Fruit fly (Drosophila melanogaster) whole organism, prepupa: ENCODE measurements around the gene Nepl7.

Experiments
- CG10631 ChIP-seq: fragments of 200-800 bp; sonication (Bioruptor generic); optimal IDR thresholded peaks from 2 replicates; lab custom pipeline; 2016; ENCODE audit warnings: missing biosample characterization, missing genetic modification characterization
- CG11294 ChIP-seq: fragments of 200-800 bp; sonication (Bioruptor generic); IDR thresholded peaks from 2 replicates; pipeline ENCODE4 v1.3.6; 2022; ENCODE audit warnings: missing biosample characterization, missing genetic modification characterization
- CG11762 ChIP-seq: fragments of 200-800 bp; sonication (Bioruptor generic); optimal IDR thresholded peaks from 3 replicates; lab custom pipeline; 2016; ENCODE audit warnings: missing biosample characterization, missing genetic modification characterization; ENCODE audit not compliant: insufficient read depth
- CG11902 ChIP-seq: fragments of 200-800 bp; sonication (Bioruptor generic); optimal IDR thresholded peaks from 3 replicates; lab custom pipeline; 2016; ENCODE audit warnings: missing biosample characterization, missing genetic modification characterization
- CG15336 ChIP-seq: fragments of 200-800 bp; sonication (Bioruptor generic); IDR thresholded peaks from 2 replicates; pipeline ENCODE4 v1.3.6; 2022; ENCODE audit warnings: missing biosample characterization, missing genetic modification characterization
- CG16779 ChIP-seq: fragments of 200-800 bp; sonication (Bioruptor generic); optimal IDR thresholded peaks from 3 replicates; lab custom pipeline; 2017; ENCODE audit warnings: missing biosample characterization, mild to moderate bottlenecking, missing genetic modification characterization
- CG3032 ChIP-seq: fragments of 200-800 bp; optimal IDR thresholded peaks from 2 replicates; lab custom pipeline; 2019; ENCODE audit warnings: missing biosample characterization, mild to moderate bottlenecking, missing genetic modification characterization, moderate library complexity
- CG31627 ChIP-seq: fragments of 200-800 bp; sonication (Bioruptor generic); optimal IDR thresholded peaks from 3 replicates; lab custom pipeline; 2016; ENCODE audit warnings: missing biosample characterization, missing genetic modification characterization
- CG32006 ChIP-seq: fragments of 200-800 bp; sonication (Bioruptor generic); optimal IDR thresholded peaks from 3 replicates; lab custom pipeline; 2017; ENCODE audit warnings: missing biosample characterization, mild to moderate bottlenecking, missing genetic modification characterization
- CG34406 ChIP-seq: fragments of 200-800 bp; sonication (Bioruptor generic); optimal IDR thresholded peaks from 3 replicates; lab custom pipeline; 2016; ENCODE audit warnings: missing biosample characterization, missing genetic modification characterization
- CG6163 ChIP-seq: fragments of 200-800 bp; sonication (Bioruptor generic); IDR thresholded peaks from 3 replicates; pipeline ENCODE4 v1.3.6; 2022; ENCODE audit warnings: missing biosample characterization, missing genetic modification characterization
- CG6276 ChIP-seq: fragments of 200-800 bp; sonication (Bioruptor generic); optimal IDR thresholded peaks from 2 replicates; lab custom pipeline; 2017; ENCODE audit warnings: missing biosample characterization, mild to moderate bottlenecking, missing genetic modification characterization
- CG6792 ChIP-seq: fragments of 200-800 bp; sonication (Bioruptor generic); optimal IDR thresholded peaks from 3 replicates; lab custom pipeline; 2016; ENCODE audit warnings: missing biosample characterization, missing genetic modification characterization
- CG7368 ChIP-seq: fragments of 200-800 bp; sonication (Bioruptor generic); optimal IDR thresholded peaks from 3 replicates; lab custom pipeline; 2016; ENCODE audit warnings: missing biosample characterization, missing genetic modification characterization
- CG8319 ChIP-seq: fragments of 200-800 bp; sonication (Bioruptor generic); optimal IDR thresholded peaks from 3 replicates; lab custom pipeline; 2016; ENCODE audit warnings: missing biosample characterization, missing genetic modification characterization
- CG8632 ChIP-seq: fragments of 200-800 bp; sonication (Bioruptor generic); optimal IDR thresholded peaks from 3 replicates; lab custom pipeline; 2016; ENCODE audit warnings: missing biosample characterization, missing genetic modification characterization
- Eip75B ChIP-seq: fragments of 200-800 bp; sonication (Bioruptor generic); optimal IDR thresholded peaks from 3 replicates; lab custom pipeline; 2016; ENCODE audit warnings: missing biosample characterization, missing genetic modification characterization
- Eip78C ChIP-seq: fragments of 200-800 bp; sonication (Bioruptor generic); peaks from one replicate; lab custom pipeline; 2016; ENCODE audit warnings: missing biosample characterization, missing genetic modification characterization
- Eip93F ChIP-seq: fragments of 200-800 bp; sonication (Bioruptor generic); optimal IDR thresholded peaks from 2 replicates; lab custom pipeline; 2016; ENCODE audit warnings: missing biosample characterization, mild to moderate bottlenecking, missing genetic modification characterization
- Ets21C ChIP-seq: fragments of 200-800 bp; sonication (Bioruptor generic); optimal IDR thresholded peaks from 3 replicates; lab custom pipeline; 2016; ENCODE audit warnings: missing biosample characterization, missing genetic modification characterization
- Ets96B ChIP-seq: fragments of 200-800 bp; optimal IDR thresholded peaks from 2 replicates; lab custom pipeline; 2019; ENCODE audit warnings: missing biosample characterization, mild to moderate bottlenecking, missing genetic modification characterization, moderate library complexity
- Gug ChIP-seq: fragments of 200-800 bp; sonication (Bioruptor generic); IDR thresholded peaks from 2 replicates; pipeline ENCODE4 v1.3.6; 2022; ENCODE audit warnings: missing biosample characterization, missing genetic modification characterization
- Hr38 ChIP-seq: sonication (Bioruptor generic); optimal IDR thresholded peaks from 2 replicates; lab custom pipeline; 2016; ENCODE audit warnings: missing biosample characterization, missing genetic modification characterization
- Hr39 ChIP-seq: fragments of 200-800 bp; sonication (Bioruptor generic); optimal IDR thresholded peaks from 2 replicates; lab custom pipeline; 2016; ENCODE audit warnings: missing biosample characterization, missing genetic modification characterization
- Hr4 ChIP-seq: fragments of 200-800 bp; sonication (Bioruptor generic); optimal IDR thresholded peaks from 3 replicates; lab custom pipeline; 2016; ENCODE audit warnings: missing biosample characterization, missing genetic modification characterization
- Met ChIP-seq: fragments of 200-800 bp; sonication (Bioruptor generic); optimal IDR thresholded peaks from 3 replicates; lab custom pipeline; 2016; ENCODE audit warnings: missing biosample characterization, missing genetic modification characterization
- OdsH ChIP-seq: fragments of 200-800 bp; sonication (Bioruptor generic); optimal IDR thresholded peaks from 3 replicates; lab custom pipeline; 2016; ENCODE audit warnings: missing biosample characterization, missing genetic modification characterization
- Smox ChIP-seq: fragments of 200-800 bp; sonication (Bioruptor generic); optimal IDR thresholded peaks from 3 replicates; lab custom pipeline; 2016; ENCODE audit warnings: missing biosample characterization, missing genetic modification characterization
- Sox102F ChIP-seq: fragments of 200-800 bp; sonication (Bioruptor generic); optimal IDR thresholded peaks from 2 replicates; lab custom pipeline; 2016; ENCODE audit warnings: missing biosample characterization, mild to moderate bottlenecking, missing genetic modification characterization
- Sox14 ChIP-seq: fragments of 200-800 bp; sonication (Bioruptor generic); optimal IDR thresholded peaks from 3 replicates; lab custom pipeline; 2016; ENCODE audit warnings: missing biosample characterization, missing genetic modification characterization
- acj6 ChIP-seq: fragments of 200-800 bp; sonication (Bioruptor generic); optimal IDR thresholded peaks from 3 replicates; lab custom pipeline; 2016; ENCODE audit warnings: missing biosample characterization, missing genetic modification characterization
- cyc ChIP-seq: fragments of 200-800 bp; sonication (Bioruptor generic); optimal IDR thresholded peaks from 3 replicates; lab custom pipeline; 2016; ENCODE audit warnings: missing biosample characterization, missing genetic modification characterization
- dac ChIP-seq: fragments of 200-800 bp; sonication (Bioruptor generic); optimal IDR thresholded peaks from 2 replicates; lab custom pipeline; 2017; ENCODE audit warnings: missing biosample characterization, mild to moderate bottlenecking, missing genetic modification characterization
- dsx ChIP-seq: fragments of 200-800 bp; optimal IDR thresholded peaks from 3 replicates; lab custom pipeline; 2019; ENCODE audit warnings: missing biosample characterization, mild to moderate bottlenecking, missing genetic modification characterization, moderate library complexity; ENCODE audit not compliant: poor library complexity, severe bottlenecking
- eg ChIP-seq: fragments of 200-800 bp; sonication (Bioruptor generic); IDR thresholded peaks from 3 replicates; pipeline ENCODE4 v1.3.6; 2022; ENCODE audit warnings: missing biosample characterization, missing genetic modification characterization
- esn ChIP-seq: fragments of 200-800 bp; sonication (Bioruptor generic); optimal IDR thresholded peaks from 2 replicates; lab custom pipeline; 2016; ENCODE audit warnings: missing biosample characterization, mild to moderate bottlenecking, missing genetic modification characterization, moderate library complexity
- fd85E ChIP-seq: fragments of 200-800 bp; sonication (Bioruptor generic); optimal IDR thresholded peaks from 3 replicates; lab custom pipeline; 2016; ENCODE audit warnings: missing biosample characterization, missing genetic modification characterization
- fkh ChIP-seq: fragments of 200-800 bp; sonication (Bioruptor generic); optimal IDR thresholded peaks from 3 replicates; lab custom pipeline; 2017; ENCODE audit warnings: missing biosample characterization, mild to moderate bottlenecking, missing genetic modification characterization, moderate library complexity
- lz ChIP-seq: fragments of 200-800 bp; sonication (Bioruptor generic); optimal IDR thresholded peaks from 3 replicates; lab custom pipeline; 2016; ENCODE audit warnings: missing biosample characterization, missing genetic modification characterization
- net ChIP-seq: fragments of 200-800 bp; sonication (Bioruptor generic); optimal IDR thresholded peaks from 3 replicates; lab custom pipeline; 2016; ENCODE audit warnings: missing biosample characterization, missing genetic modification characterization
- pdm3 ChIP-seq: fragments of 200-800 bp; sonication (Bioruptor generic); optimal IDR thresholded peaks from 3 replicates; lab custom pipeline; 2016; ENCODE audit warnings: missing biosample characterization, missing genetic modification characterization
- spab ChIP-seq: fragments of 200-800 bp; sonication (Bioruptor generic); optimal IDR thresholded peaks from 2 replicates; lab custom pipeline; 2017; ENCODE audit warnings: missing biosample characterization, mild to moderate bottlenecking, missing genetic modification characterization, missing genetic modification reagents
- ss ChIP-seq, 2 experiments: fragments of 200-800 bp; sonication (Bioruptor generic); optimal IDR thresholded peaks; 2 replicates in 1 of 2; 3 replicates in 1 of 2; lab custom pipeline; 2017 to 2018; ENCODE audit warnings: mild to moderate bottlenecking in 2 of 2, missing biosample characterization in 2 of 2, missing genetic modification characterization in 2 of 2, moderate library complexity in 1 of 2
- svp ChIP-seq: fragments of 200-800 bp; sonication (Bioruptor generic); peaks from one replicate; lab custom pipeline; 2016; ENCODE audit warnings: missing biosample characterization, missing genetic modification characterization
- topi ChIP-seq: fragments of 200-800 bp; sonication (Bioruptor generic); optimal IDR thresholded peaks from 3 replicates; lab custom pipeline; 2016; ENCODE audit warnings: missing biosample characterization, missing genetic modification characterization
- vri ChIP-seq: fragments of 200-800 bp; sonication (Bioruptor generic); optimal IDR thresholded peaks from 3 replicates; lab custom pipeline; 2016; ENCODE audit warnings: missing biosample characterization, mild to moderate bottlenecking, missing genetic modification characterization

Gene Nepl7

DNA sequence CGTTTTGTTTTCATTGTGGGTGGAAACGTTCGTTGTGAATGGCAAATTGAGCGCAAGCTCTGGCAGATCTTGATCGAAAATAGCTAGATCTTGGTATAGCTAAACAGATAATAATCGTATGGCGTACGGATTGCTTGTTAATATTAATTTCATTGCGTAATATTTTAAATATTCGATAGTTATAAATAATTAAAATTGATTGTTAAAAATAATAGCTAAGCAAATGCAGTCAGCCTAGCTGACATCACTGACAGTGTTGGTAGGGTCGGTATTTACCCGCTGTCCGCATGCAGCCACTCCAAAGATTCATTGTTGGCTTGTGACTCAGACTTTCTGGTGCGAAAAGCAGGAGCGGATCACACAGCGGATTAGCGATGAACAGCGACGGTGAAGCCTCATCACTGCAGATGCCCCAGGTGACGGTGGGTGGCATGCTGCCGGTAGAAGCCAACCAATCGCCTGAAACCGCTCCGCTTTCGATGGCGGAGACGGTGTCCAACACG lies 35.0 kb upstream of the Nepl7 start, which contains the start of the genes CG5776 and spict (continued):
- TF ChIP-seq fkh (GFP tag; lab: Kevin White, UChicago) (peak; percentile 49), esn (GFP tag; lab: Kevin White, UChicago) (peak; percentile 71), svp (GFP tag; lab: Kevin White, UChicago) (peak; percentile 87), CG15336 (GFP tag; lab: Robert Waterston, UW) (peak; percentile 70), Ets21C (GFP tag; lab: Kevin White, UChicago) (peak; percentile 50), fd85E (GFP tag; lab: Kevin White, UChicago) (no peak), dsx (GFP tag; lab: Kevin White, UChicago) (peak; percentile 64), Hr4 (GFP tag; lab: Kevin White, UChicago) (peak; percentile 74), CG31627 (GFP tag; lab: Kevin White, UChicago) (peak; percentile 47), CG16779 (tag; lab: Kevin White, UChicago) (no peak), CG6792 (peak; percentile 47), CG7368 (GFP tag; lab: Kevin White, UChicago) (no peak), vri (GFP tag; lab: Kevin White, UChicago) (peak; percentile 62), eg (GFP tag; lab: Robert Waterston, UW) (no peak; the same call in none of the 3 replicates)
- TF ChIP-seq, all 60 proteins: peak for 43

DNA sequence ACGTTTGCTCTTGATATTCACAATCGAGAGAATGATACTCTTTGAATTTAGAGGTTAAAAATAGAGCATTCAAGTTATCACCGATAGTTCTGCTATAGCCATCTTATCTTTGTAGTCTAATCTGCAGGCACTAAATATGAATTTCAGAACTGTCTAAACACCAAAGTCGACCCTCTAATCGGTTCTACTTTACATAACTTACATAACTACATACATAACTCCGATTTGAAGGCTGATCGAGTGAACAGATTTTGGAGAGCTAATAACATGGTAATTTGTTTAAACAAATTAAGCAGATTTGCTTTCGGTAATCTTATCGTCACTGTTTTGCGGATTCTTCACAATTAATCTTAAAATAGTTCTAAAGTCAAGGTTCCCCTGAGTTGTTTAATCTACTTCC lies 32.0 kb upstream of the Nepl7 start:
- TF ChIP-seq Hr39 (no peak), Met (no peak), CG34406 (no peak), ss (GFP tag; optimal IDR thresholded peaks at IDR 0.05; lab: Kevin White, UChicago) (no peak), Eip93F (GFP tag; lab: Kevin White, UChicago) (no peak)

DNA sequence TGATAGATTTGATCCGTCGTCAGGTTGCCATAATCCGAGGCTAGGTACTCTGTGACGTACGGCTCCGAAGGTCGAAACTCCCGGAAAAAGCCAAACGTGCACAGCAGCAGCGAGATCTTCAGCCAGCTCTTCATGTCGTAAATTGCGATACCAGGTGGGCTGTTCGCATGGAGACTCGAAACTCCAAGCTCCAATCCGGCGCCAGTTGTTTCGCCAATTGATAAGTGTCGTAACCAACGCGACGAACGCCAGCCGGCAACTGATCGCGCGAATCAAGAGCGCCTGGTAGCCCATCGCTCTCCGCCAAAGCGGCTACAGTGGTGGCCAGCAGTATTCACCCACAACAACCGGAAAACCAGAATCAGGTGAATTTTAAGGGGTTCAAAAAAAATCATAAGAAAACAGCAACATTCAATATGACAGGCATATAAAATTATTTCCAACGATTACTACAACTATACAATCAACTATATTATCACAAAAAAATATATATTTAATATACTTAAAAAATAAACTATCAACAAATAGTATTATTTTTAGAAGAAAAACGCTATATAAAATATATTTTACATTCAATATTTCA lies 31.0 kb upstream of the Nepl7 start, which contains the start of gene CG17036:
Gene CG17036 (minus strand): TSS at position 366 of the 583 bp plus-strand sequence.
- TF ChIP-seq Smox = no peak
- no peak for TF ChIP-seq CG11762 (GFP tag; lab: Kevin White, UChicago)
- peak; percentile 42 for TF ChIP-seq CG8632 (GFP tag; lab: Kevin White, UChicago)
- TF ChIP-seq Hr39 = no peak
- no peak for TF ChIP-seq Hr4 (GFP tag; lab: Kevin White, UChicago)
- TF ChIP-seq pdm3 (GFP tag; lab: Kevin White, UChicago) = no peak
- TF ChIP-seq CG11294 (GFP tag; lab: Robert Waterston, UW) = no peak
- no peak for TF ChIP-seq Ets21C (GFP tag; lab: Kevin White, UChicago)
- no peak for TF ChIP-seq lz (GFP tag; lab: Kevin White, UChicago)
- TF ChIP-seq Gug (GFP tag; lab: Robert Waterston, UW) = no peak
- peak; percentile 31 for TF ChIP-seq esn (GFP tag; lab: Kevin White, UChicago)
- TF ChIP-seq CG3032 (tag; lab: Kevin White, UChicago) = no peak
- no peak for TF ChIP-seq cyc
- no peak for TF ChIP-seq CG16779 (tag; lab: Kevin White, UChicago)
- TF ChIP-seq CG11902 (GFP tag; lab: Kevin White, UChicago) = no peak
- TF ChIP-seq Met = no peak
- TF ChIP-seq Sox14 (GFP tag; lab: Kevin White, UChicago) = no peak
- TF ChIP-seq net (GFP tag; lab: Kevin White, UChicago) = no peak
- no peak for TF ChIP-seq CG8319 (GFP tag; lab: Kevin White, UChicago)
- TF ChIP-seq Sox102F (GFP tag; lab: Kevin White, UChicago) = no peak
- TF ChIP-seq spab (GFP tag; lab: Kevin White, UChicago) = no peak
- TF ChIP-seq CG32006 (GFP tag; lab: Kevin White, UChicago) = peak; percentile 49
- TF ChIP-seq CG15336 (GFP tag; lab: Robert Waterston, UW) = no peak
- no peak for TF ChIP-seq CG6276
- no peak for TF ChIP-seq CG34406
- no peak for TF ChIP-seq dsx (GFP tag; lab: Kevin White, UChicago)
- peak; percentile 10 for TF ChIP-seq CG6792
- TF ChIP-seq topi (GFP tag; lab: Kevin White, UChicago) = no peak
- TF ChIP-seq acj6 (GFP tag; lab: Kevin White, UChicago) = no peak
- TF ChIP-seq CG10631 (GFP tag; lab: Kevin White, UChicago) = no peak
- no peak for TF ChIP-seq Ets96B (tag; lab: Kevin White, UChicago)
- TF ChIP-seq Eip75B (GFP tag; lab: Kevin White, UChicago) = no peak
- TF ChIP-seq dac (GFP tag; lab: Kevin White, UChicago) = no peak
- no peak for TF ChIP-seq fd85E (GFP tag; lab: Kevin White, UChicago)
- no peak for TF ChIP-seq vri (GFP tag; lab: Kevin White, UChicago)
- TF ChIP-seq Eip78C = peak; percentile 57
- no peak for TF ChIP-seq Hr38 (GFP tag; lab: Kevin White, UChicago)
- no peak for TF ChIP-seq OdsH (GFP tag; lab: Kevin White, UChicago)
- peak; percentile 48; the same call in 2 of the 3 replicates for TF ChIP-seq CG6163 (GFP tag; lab: Robert Waterston, UW)
